Fruit fly (Drosophila melanogaster) whole organism, embryonic: ENCODE measurements around the gene NdufA3.

Experiments used
- Atf3 ChIP-seq: fragments of 200-800 bp; sonication (Bioruptor generic); optimal IDR thresholded peaks from 3 replicates; lab custom pipeline; 2016; ENCODE audit warnings: missing biosample characterization, missing genetic modification characterization
- Awh ChIP-seq: fragments of 200-800 bp; sonication (Bioruptor generic); IDR thresholded peaks from 2 replicates; pipeline ENCODE4, ENCODE4 v1.3.6; 2022; ENCODE audit warnings: missing biosample characterization, missing genetic modification characterization
- CG10462 ChIP-seq: fragments of 200-800 bp; sonication (Bioruptor generic); optimal IDR thresholded peaks from 2 replicates; lab custom pipeline; 2016; ENCODE audit warnings: missing biosample characterization, missing genetic modification characterization
- CG10654 ChIP-seq: fragments of 200-800 bp; sonication (Bioruptor generic); optimal IDR thresholded peaks from 2 replicates; lab custom pipeline; 2016; ENCODE audit warnings: missing biosample characterization, missing genetic modification characterization
- CG11695 ChIP-seq: fragments of 200-800 bp; sonication (Bioruptor generic); IDR thresholded peaks from 3 replicates; pipeline ENCODE4 v1.3.6; 2022; ENCODE audit warnings: missing biosample characterization, missing genetic modification characterization
- CG12071 ChIP-seq: fragments of 200-800 bp; sonication (Bioruptor generic); optimal IDR thresholded peaks from 3 replicates; lab custom pipeline; 2018; ENCODE audit warnings: missing biosample characterization, mild to moderate bottlenecking, missing genetic modification characterization
- CG12942 ChIP-seq: fragments of 200-800 bp; sonication (Bioruptor generic); optimal IDR thresholded peaks from 3 replicates; lab custom pipeline; 2016; ENCODE audit warnings: missing biosample characterization, missing genetic modification characterization
- CG13894 ChIP-seq: fragments of 200-800 bp; sonication (Bioruptor generic); optimal IDR thresholded peaks from 3 replicates; lab custom pipeline; 2018; ENCODE audit warnings: missing biosample characterization, mild to moderate bottlenecking, missing genetic modification characterization, moderate library complexity
- CG15011 ChIP-seq: fragments of 200-800 bp; sonication (Bioruptor generic); optimal IDR thresholded peaks from 3 replicates; lab custom pipeline; 2018; ENCODE audit warnings: missing biosample characterization, mild to moderate bottlenecking, missing genetic modification characterization
- CG34224 ChIP-seq: fragments of 200-800 bp; sonication (Bioruptor generic); IDR thresholded peaks from 3 replicates; pipeline ENCODE4 v1.3.6; 2022; ENCODE audit warnings: missing biosample characterization, missing genetic modification characterization; ENCODE audit not compliant: partially characterized antibody
- CG34376 ChIP-seq: fragments of 200-800 bp; sonication (Bioruptor generic); optimal IDR thresholded peaks from 2 replicates; lab custom pipeline; 2018; ENCODE audit warnings: missing biosample characterization, mild to moderate bottlenecking, missing genetic modification characterization
- CG4820 ChIP-seq: fragments of 200-800 bp; sonication (Bioruptor generic); optimal IDR thresholded peaks from 3 replicates; lab custom pipeline; 2016; ENCODE audit warnings: missing biosample characterization, missing genetic modification characterization
- CG7556 ChIP-seq: fragments of 200-800 bp; sonication (Bioruptor generic); optimal IDR thresholded peaks from 2 replicates; lab custom pipeline; 2017; ENCODE audit warnings: missing biosample characterization, mild to moderate bottlenecking, missing genetic modification characterization
- CG8924 ChIP-seq: fragments of 200-800 bp; optimal IDR thresholded peaks from 3 replicates; lab custom pipeline; 2019; ENCODE audit warnings: missing biosample characterization, mild to moderate bottlenecking, missing genetic modification characterization, moderate library complexity
- Elba2 ChIP-seq: fragments of 200-800 bp; sonication (Bioruptor generic); optimal IDR thresholded peaks from 3 replicates; lab custom pipeline; 2016; ENCODE audit warnings: missing biosample characterization, missing genetic modification characterization
- H15 ChIP-seq: fragments of 200-800 bp; sonication (Bioruptor generic); IDR thresholded peaks from 3 replicates; pipeline ENCODE4 v1.3.6; 2022; ENCODE audit warnings: missing biosample characterization, missing genetic modification characterization
- HHEX ChIP-seq: fragments of 200-800 bp; sonication (Bioruptor generic); optimal IDR thresholded peaks from 3 replicates; lab custom pipeline; 2017; ENCODE audit warnings: missing biosample characterization, mild to moderate bottlenecking, missing genetic modification characterization, missing genetic modification reagents
- Hey ChIP-seq: fragments of 200-800 bp; sonication (Bioruptor generic); optimal IDR thresholded peaks from 3 replicates; lab custom pipeline; 2018; ENCODE audit warnings: missing biosample characterization, mild to moderate bottlenecking, missing genetic modification characterization
- Hmx ChIP-seq: fragments of 200-800 bp; sonication (Bioruptor generic); optimal IDR thresholded peaks from 2 replicates; lab custom pipeline; 2016; ENCODE audit warnings: missing biosample characterization, missing genetic modification characterization
- Hr3 ChIP-seq: fragments of 200-800 bp; sonication (Bioruptor generic); optimal IDR thresholded peaks from 3 replicates; lab custom pipeline; 2016; ENCODE audit warnings: missing biosample characterization, missing genetic modification characterization
- Jarid2 ChIP-seq: fragments of 200-800 bp; sonication (Bioruptor generic); optimal IDR thresholded peaks from 3 replicates; lab custom pipeline; 2017; ENCODE audit warnings: mild to moderate bottlenecking, missing biosample characterization, missing genetic modification reagents, missing genetic modification characterization
- Lhr ChIP-seq: fragments of 200-800 bp; sonication (Bioruptor generic); optimal IDR thresholded peaks from 3 replicates; lab custom pipeline; 2017; ENCODE audit warnings: mild to moderate bottlenecking, missing biosample characterization, missing genetic modification reagents, missing genetic modification characterization
- NK7.1 ChIP-seq: fragments of 200-800 bp; sonication (Bioruptor generic); optimal IDR thresholded peaks from 3 replicates; lab custom pipeline; 2016; ENCODE audit warnings: missing biosample characterization, missing genetic modification characterization
- Oaz ChIP-seq: fragments of 200-800 bp; sonication (Bioruptor generic); IDR thresholded peaks from 2 replicates; pipeline ENCODE4 v1.3.6; 2022; ENCODE audit warnings: missing biosample characterization, missing genetic modification characterization
- Pdp1 ChIP-seq, 2 experiments: fragments of 200-800 bp; sonication (Bioruptor generic); optimal IDR thresholded peaks; 3 replicates each; lab custom pipeline; 2016; ENCODE audit warnings: missing biosample characterization in 2 of 2, missing genetic modification characterization in 2 of 2, mild to moderate bottlenecking in 1 of 2, moderate library complexity in 1 of 2
- Ravus ChIP-seq: fragments of 200-800 bp; sonication (Bioruptor generic); IDR thresholded peaks from 2 replicates; pipeline ENCODE4 v1.3.6; 2022; ENCODE audit warnings: missing biosample characterization, missing genetic modification characterization
- Sox102F ChIP-seq: fragments of 200-800 bp; sonication (Bioruptor generic); optimal IDR thresholded peaks from 2 replicates; lab custom pipeline; 2018; ENCODE audit warnings: missing biosample characterization, mild to moderate bottlenecking, missing genetic modification characterization, moderate library complexity
- Sry-β ChIP-seq: fragments of 200-800 bp; sonication (Bioruptor generic); optimal IDR thresholded peaks from 2 replicates; lab custom pipeline; 2018; ENCODE audit warnings: missing biosample characterization, mild to moderate bottlenecking, missing genetic modification characterization, moderate library complexity
- Trl ChIP-seq, 3 experiments: fragments of >200 bp in 2 of 3; fragments of 200-800 bp in 1 of 3; sonication (Bioruptor generic) in 1 of 3; optimal IDR thresholded peaks; 2 replicates in 1 of 3; 3 replicates in 2 of 3; lab custom pipeline; 2016 to 2017; ENCODE audit warnings: missing biosample characterization in 1 of 3, missing genetic modification characterization in 1 of 3
- amos ChIP-seq: fragments of 200-800 bp; sonication (Bioruptor generic); IDR thresholded peaks from 2 replicates; pipeline ENCODE4 v1.3.6; 2022; ENCODE audit warnings: missing biosample characterization, missing genetic modification characterization; ENCODE audit not compliant: partially characterized antibody
- cg ChIP-seq: fragments of 200-800 bp; sonication (Bioruptor generic); optimal IDR thresholded peaks from 3 replicates; lab custom pipeline; 2019; ENCODE audit warnings: missing biosample characterization, mild to moderate bottlenecking, missing genetic modification characterization, moderate library complexity
- disco-r ChIP-seq: fragments of 200-800 bp; sonication (Bioruptor generic); optimal IDR thresholded peaks from 2 replicates; lab custom pipeline; 2016; ENCODE audit warnings: missing biosample characterization, missing genetic modification characterization
- dpn ChIP-seq, 2 experiments: fragments of 200-800 bp; sonication (Bioruptor generic); optimal IDR thresholded peaks; 3 replicates each; lab custom pipeline; 2016; ENCODE audit warnings: missing biosample characterization in 2 of 2, missing genetic modification characterization in 2 of 2
- grau ChIP-seq: fragments of 200-800 bp; optimal IDR thresholded peaks from 3 replicates; lab custom pipeline; 2019; ENCODE audit warnings: missing biosample characterization, mild to moderate bottlenecking, missing genetic modification characterization, moderate library complexity
- insv ChIP-seq, 2 experiments: fragments of 200-800 bp; sonication (Bioruptor generic); optimal IDR thresholded peaks; 3 replicates each; lab custom pipeline; 2016 to 2018; ENCODE audit warnings: missing biosample characterization in 2 of 2, missing genetic modification characterization in 2 of 2
- mam ChIP-seq: fragments of 200-800 bp; sonication (Bioruptor generic); optimal IDR thresholded peaks from 3 replicates; lab custom pipeline; 2016; ENCODE audit warnings: missing biosample characterization, missing genetic modification characterization
- mld ChIP-seq: fragments of 200-800 bp; sonication (Bioruptor generic); IDR thresholded peaks from 3 replicates; pipeline ENCODE4 v1.3.6; 2022; ENCODE audit warnings: missing biosample characterization, missing genetic modification characterization; ENCODE audit not compliant: partially characterized antibody
- rib ChIP-seq: fragments of 200-800 bp; sonication (Bioruptor generic); IDR thresholded peaks from 2 replicates; pipeline ENCODE4 v1.3.6; 2022; ENCODE audit warnings: missing biosample characterization, missing genetic modification characterization
- row ChIP-seq: fragments of 200-800 bp; sonication (Bioruptor generic); IDR thresholded peaks from 3 replicates; pipeline ENCODE4 v1.3.6; 2022; ENCODE audit warnings: missing biosample characterization, missing genetic modification characterization
- sens ChIP-seq: fragments of 200-800 bp; sonication (Bioruptor generic); peaks from one replicate; lab custom pipeline; 2016; ENCODE audit warnings: missing biosample characterization, missing genetic modification characterization
- sna ChIP-seq: fragments of 200-800 bp; sonication (Bioruptor generic); IDR thresholded peaks from 2 replicates; pipeline ENCODE4 v1.3.6; 2022; ENCODE audit warnings: missing biosample characterization, missing genetic modification characterization; ENCODE audit not compliant: partially characterized antibody
- sr ChIP-seq: fragments of 200-800 bp; sonication (Bioruptor generic); IDR thresholded peaks from 3 replicates; pipeline ENCODE4 v1.3.6; 2022; ENCODE audit warnings: missing biosample characterization, missing genetic modification characterization
- stwl ChIP-seq: fragments of 200-800 bp; sonication (Bioruptor generic); optimal IDR thresholded peaks from 3 replicates; lab custom pipeline; 2018; ENCODE audit warnings: missing biosample characterization, mild to moderate bottlenecking, missing genetic modification characterization, moderate library complexity
- vnd ChIP-seq: fragments of 200-800 bp; sonication (Bioruptor generic); IDR thresholded peaks from 3 replicates; pipeline ENCODE4 v1.3.6; 2022; ENCODE audit warnings: missing biosample characterization, missing genetic modification characterization; ENCODE audit not compliant: partially characterized antibody
- vvl ChIP-seq: fragments of 200-800 bp; sonication (Bioruptor generic); IDR thresholded peaks from 2 replicates; pipeline ENCODE4 v1.3.6; 2022; ENCODE audit warnings: missing biosample characterization, missing genetic modification characterization
- wek ChIP-seq: fragments of 200-800 bp; sonication (Bioruptor generic); optimal IDR thresholded peaks from 3 replicates; lab custom pipeline; 2018; ENCODE audit warnings: missing biosample characterization, mild to moderate bottlenecking, missing genetic modification characterization, moderate library complexity
- zen ChIP-seq: fragments of 200-800 bp; sonication (Bioruptor generic); optimal IDR thresholded peaks from 3 replicates; lab custom pipeline; 2018; ENCODE audit warnings: missing biosample characterization, mild to moderate bottlenecking, missing genetic modification characterization, moderate library complexity

Gene NdufA3

DNA sequence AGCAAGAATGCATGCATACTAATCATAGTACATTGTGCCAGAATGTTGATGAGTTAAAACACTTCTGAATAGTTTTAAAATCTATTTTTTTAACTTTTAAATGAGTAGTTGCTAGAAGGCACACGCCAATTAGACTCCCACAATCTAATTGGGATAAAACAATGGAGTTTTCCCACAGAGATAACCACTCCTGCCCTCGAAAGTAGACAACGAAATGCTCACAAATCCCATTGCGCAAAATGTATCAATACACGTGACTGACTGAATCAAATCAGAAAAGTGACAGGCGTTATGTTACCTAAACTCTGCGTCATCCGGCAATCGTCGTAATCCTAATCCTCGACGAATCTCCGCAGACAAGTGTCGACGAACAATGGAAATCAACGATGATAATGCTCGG lies 42.0 kb downstream of the NdufA3 start:
- TF ChIP-seq CG10462 (GFP tag; lab: Kevin White, UChicago) (no peak), Ravus (GFP tag; lab: Robert Waterston, UW) (no peak), CG10654 (no peak), sens (GFP tag; lab: Kevin White, UChicago) (peak; percentile 61), Elba2 (GFP tag; lab: Kevin White, UChicago) (peak; percentile 30), zen (tag; lab: Kevin White, UChicago) (peak; percentile 4), row (0 out of 3 replicates have a peak, but pooled peaks have one; percentile 2), CG13894 (tag; lab: Kevin White, UChicago) (peak; percentile 50), insv (GFP tag; optimal IDR thresholded peaks at IDR 0.05; lab: Kevin White, UChicago) (peak; percentile 49 to 96)

DNA sequence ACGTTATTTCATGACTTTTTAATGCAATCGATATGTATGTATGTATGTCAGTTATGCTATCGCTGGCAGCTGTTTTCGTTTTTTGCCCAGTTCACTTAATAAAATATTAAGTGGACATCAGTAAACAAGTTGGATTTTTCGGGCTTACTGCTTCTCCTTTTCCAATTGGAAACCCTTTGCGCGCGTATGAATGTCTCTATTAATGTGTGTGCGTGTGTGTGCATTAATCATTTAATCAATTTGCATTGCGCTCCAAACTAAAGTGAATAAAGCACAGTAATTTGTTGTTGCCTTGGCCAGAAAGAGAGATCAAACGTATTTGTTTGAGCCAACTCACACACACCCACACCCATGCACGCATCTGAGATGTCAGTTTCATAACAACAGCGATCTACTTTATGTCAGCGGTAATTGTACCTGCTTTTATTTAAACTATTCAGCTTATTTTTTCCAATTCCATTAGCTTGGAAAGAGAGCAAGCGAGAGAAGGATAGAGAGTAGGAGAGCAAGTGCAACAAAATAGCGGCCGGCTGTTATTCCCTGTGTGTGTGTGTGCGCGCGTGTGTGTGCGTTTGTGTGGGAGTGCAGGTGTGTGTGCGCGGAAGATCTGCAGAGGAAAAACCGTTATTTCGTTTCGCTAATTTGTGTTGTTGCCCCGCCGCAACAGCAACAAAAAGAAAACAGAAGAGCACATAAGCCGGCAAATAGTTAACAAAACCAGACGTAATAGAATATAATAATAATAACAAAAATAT lies 49.5 kb downstream of the NdufA3 start:
- TF ChIP-seq sna (GFP tag; lab: Robert Waterston, UW) (no peak), Jarid2 (GFP tag; lab: Kevin White, UChicago) (no peak), wek (GFP tag; lab: Kevin White, UChicago) (no peak), dpn (GFP tag; optimal IDR thresholded peaks at IDR 0.05; lab: Kevin White, UChicago) (no peak), amos (GFP tag; lab: Robert Waterston, UW) (no peak), grau (no peak), Oaz (GFP tag; lab: Robert Waterston, UW) (no peak), CG15011 (GFP tag; lab: Kevin White, UChicago) (no peak), stwl (no peak), HHEX (GFP tag; lab: Kevin White, UChicago) (no peak), Sox102F (GFP tag; lab: Kevin White, UChicago) (no peak), Trl (optimal IDR thresholded peaks at IDR 0.05; lab: Kevin White, UChicago) (peak; percentile 41 to 61), Trl (GFP tag; optimal IDR thresholded peaks at IDR 0.05; lab: Kevin White, UChicago) (no peak), insv (GFP tag; optimal IDR thresholded peaks at IDR 0.05; lab: Kevin White, UChicago) (peak in 1 of 2 experiments; percentile 86), Pdp1 (GFP tag; optimal IDR thresholded peaks at IDR 0.05; lab: Kevin White, UChicago) (peak in 1 of 2 experiments; percentile 10), vnd (GFP tag; lab: Robert Waterston, UW) (no peak), Lhr (GFP tag; lab: Kevin White, UChicago) (no peak), CG34376 (GFP tag; lab: Kevin White, UChicago) (no peak), CG8924 (tag; lab: Kevin White, UChicago) (peak; percentile 22), H15 (GFP tag; lab: Robert Waterston, UW) (no peak), CG12942 (no peak), CG34224 (GFP tag; lab: Robert Waterston, UW) (0 out of 3 replicates have a peak, but pooled peaks have one; percentile 10), mld (GFP tag; lab: Robert Waterston, UW) (no peak), Sry-β (GFP tag; lab: Kevin White, UChicago) (no peak), sens (GFP tag; lab: Kevin White, UChicago) (peak; percentile 53), sr (no peak), Atf3 (no peak), Hmx (no peak), Hr3 (GFP tag; lab: Kevin White, UChicago) (no peak), CG4820 (no peak), Awh (GFP tag; lab: Robert Waterston, UW) (no peak), vvl (GFP tag; lab: Robert Waterston, UW) (0 out of 2 replicates have a peak, but pooled peaks have one; percentile 12), CG11695 (GFP tag; lab: Robert Waterston, UW) (no peak), cg (GFP tag; lab: Kevin White, UChicago) (peak; percentile 75), disco-r (no peak), Hey (tag; lab: Kevin White, UChicago) (no peak), rib (GFP tag; lab: Robert Waterston, UW) (no peak), CG12071 (GFP tag; lab: Kevin White, UChicago) (no peak), CG7556 (GFP tag; lab: Kevin White, UChicago) (no peak), mam (no peak), NK7.1 (GFP tag; lab: Kevin White, UChicago) (no peak)
